Worm (Caenorhabditis elegans): ENCODE data around the gene txt-19.

ce11 chrIV:12849030-12849560 lies 3.4 kb downstream of the txt-19 start, which contains the start of gene srf-3:
- no peak for TF ChIP-seq ama-1 (optimal IDR thresholded peaks at IDR 0.05)
- no peak for TF ChIP-seq F13C5.2 (tag; optimal IDR thresholded peaks at IDR 0.05)
- no peak for TF ChIP-seq ceh-36 (tag; optimal IDR thresholded peaks at IDR 0.05)
- no peak for TF ChIP-seq ceh-13 (GFP tag; optimal IDR thresholded peaks at IDR 0.05)
